Worm (Caenorhabditis elegans): Measurements from ENCODE around the gene C30H6.9.

The C30H6.9 gene

ce11 chrIV:17331100-17331577 lies 48.8 kb downstream of the C30H6.9 start, which contains the start of gene C49C3.6 (continued):
- TF ChIP-seq ceh-82 (tag; optimal IDR thresholded peaks at IDR 0.05) (peak in 1 of 3 experiments; percentile 10), sox-4 (tag; optimal IDR thresholded peaks at IDR 0.05) (no peak), sptf-1 (tag; optimal IDR thresholded peaks at IDR 0.05) (no peak), zag-1 (tag; optimal IDR thresholded peaks at IDR 0.05) (no peak), unc-130 (tag; optimal IDR thresholded peaks at IDR 0.05) (no peak), nhr-237 (tag; optimal IDR thresholded peaks at IDR 0.05) (no peak), fos-1 (tag; optimal IDR thresholded peaks at IDR 0.05) (no peak), ama-1 (optimal IDR thresholded peaks at IDR 0.05) (no peak), tlp-1 (tag; optimal IDR thresholded peaks at IDR 0.05) (no peak), dsc-1 (tag; optimal IDR thresholded peaks at IDR 0.05) (no peak), pqm-1 (tag; optimal IDR thresholded peaks at IDR 0.05) (no peak), unc-30 (tag; optimal IDR thresholded peaks at IDR 0.05) (no peak), dpl-1 (GFP tag; optimal IDR thresholded peaks at IDR 0.05) (peak in 2 of 3 experiments; percentile 19 to 34), lin-13 (GFP tag; optimal IDR thresholded peaks at IDR 0.05) (no peak), tbx-2 (tag; optimal IDR thresholded peaks at IDR 0.05) (no peak), nhr-90 (tag; optimal IDR thresholded peaks at IDR 0.05; ENCODE audit: poor library complexity) (no peak)

Data from whole organism, L1 larva.